Worm (Caenorhabditis elegans): ENCODE results near the gene M110.10.

ce11 chrII:8259674-8260073 lies 45.4 kb upstream of the M110.10 start:
- TF ChIP-seq B0310.2 (tag; optimal IDR thresholded peaks at IDR 0.05), result no peak
- no peak for TF ChIP-seq ets-7 (tag; optimal IDR thresholded peaks at IDR 0.05)
- TF ChIP-seq flt-1 (GFP tag; IDR thresholded peaks at IDR 0.05), result no peak
- no peak for TF ChIP-seq ama-1 (optimal IDR thresholded peaks at IDR 0.05)
